Worm (Caenorhabditis elegans) whole organism, young adult: ENCODE measurements around the gene F58A6.2.

Source experiments
- C06A6.2 ChIP-seq: fragments of 200-800 bp; sonication (Bioruptor generic); conservative IDR thresholded peaks from 2 replicates; pipeline ENCODE4 v1.3.6; 2022; ENCODE audit warnings: missing genetic modification characterization, missing compliant biosample characterization
- F10E7.11 ChIP-seq: sonication (generic microtip); optimal IDR thresholded peaks from 2 replicates; lab custom pipeline; 2017; ENCODE audit warnings: mild to moderate bottlenecking, missing genetic modification characterization, moderate library complexity, missing compliant biosample characterization
- F22D6.2 ChIP-seq: sonication (generic microtip); optimal IDR thresholded peaks from 2 replicates; lab custom pipeline; 2016; ENCODE audit warnings: mild to moderate bottlenecking, missing genetic modification characterization, missing compliant biosample characterization
- F37B4.10 ChIP-seq: fragments of 200-800 bp; sonication (Bioruptor generic); IDR thresholded peaks from 2 replicates; pipeline ENCODE4 v1.3.6; 2022; ENCODE audit warnings: missing genetic modification characterization, missing compliant biosample characterization
- F52B5.7 ChIP-seq: sonication (generic microtip); optimal IDR thresholded peaks from 2 replicates; lab custom pipeline; 2016; ENCODE audit warnings: mild to moderate bottlenecking, missing genetic modification characterization, missing compliant biosample characterization
- F57A8.1 ChIP-seq: fragments of 200-800 bp; sonication (Bioruptor generic); optimal IDR thresholded peaks from 2 replicates; lab custom pipeline; 2018; ENCODE audit warnings: mild to moderate bottlenecking, missing genetic modification characterization, moderate library complexity, missing compliant biosample characterization
- K12H6.12 ChIP-seq: fragments of 200-800 bp; sonication (Bioruptor generic); optimal IDR thresholded peaks from 2 replicates; lab custom pipeline; 2018; ENCODE audit warnings: mild to moderate bottlenecking, missing genetic modification characterization, missing compliant biosample characterization
- T26A5.8 ChIP-seq: sonication (generic microtip); optimal IDR thresholded peaks from 2 replicates; lab custom pipeline; 2016; ENCODE audit warnings: missing genetic modification characterization, missing compliant biosample characterization
- Y53G8AR.9 ChIP-seq: fragments of 200-800 bp; sonication (Bioruptor generic); conservative IDR thresholded peaks from 2 replicates; pipeline ENCODE4 v1.3.6; 2022; ENCODE audit warnings: missing genetic modification reagents, missing genetic modification characterization, missing compliant biosample characterization
- ZK185.1 ChIP-seq: sonication (generic microtip); optimal IDR thresholded peaks from 2 replicates; lab custom pipeline; 2016; ENCODE audit warnings: mild to moderate bottlenecking, missing genetic modification characterization, missing compliant biosample characterization; ENCODE audit not compliant: poor library complexity, severe bottlenecking
- atf-7 ChIP-seq: sonication (generic microtip); optimal IDR thresholded peaks from 2 replicates; lab custom pipeline; 2017; ENCODE audit warnings: mild to moderate bottlenecking, missing genetic modification characterization, missing compliant biosample characterization
- attf-5 ChIP-seq: fragments of 200-800 bp; sonication (Bioruptor generic); optimal IDR thresholded peaks from 2 replicates; lab custom pipeline; 2018; ENCODE audit warnings: mild to moderate bottlenecking, missing genetic modification characterization, missing compliant biosample characterization
- cebp-1 ChIP-seq, 2 experiments: fragments of 200-800 bp in 1 of 2; sonication (Bioruptor generic) in 1 of 2; sonication (generic microtip) in 1 of 2; IDR thresholded peaks in 1 of 2; optimal IDR thresholded peaks in 1 of 2; 2 replicates each; pipeline versions ENCODE4 v1.3.6 to Lab custom; 2017 to 2022; ENCODE audit warnings: missing compliant biosample characterization in 2 of 2, missing genetic modification characterization in 2 of 2, mild to moderate bottlenecking in 1 of 2, missing genetic modification reagents in 1 of 2, moderate library complexity in 1 of 2
- ceh-40 ChIP-seq: fragments of 200-800 bp; sonication (Bioruptor generic); IDR thresholded peaks from 2 replicates; pipeline ENCODE4 v1.3.6; 2022; ENCODE audit warnings: missing genetic modification characterization, missing compliant biosample characterization
- chd-7 ChIP-seq: sonication (generic microtip); optimal IDR thresholded peaks from 2 replicates; lab custom pipeline; 2016; ENCODE audit warnings: mild to moderate bottlenecking, missing genetic modification characterization, moderate library complexity, missing compliant biosample characterization
- dox-1 ChIP-seq: fragments of 200-800 bp; sonication (Bioruptor generic); IDR thresholded peaks from 2 replicates; pipeline ENCODE4 v1.3.6; 2022; ENCODE audit warnings: missing genetic modification reagents, missing genetic modification characterization, missing compliant biosample characterization
- egl-18 ChIP-seq: fragments of 200-800 bp; sonication (Bioruptor generic); IDR thresholded peaks from 2 replicates; pipeline ENCODE4 v1.3.6; 2022; ENCODE audit warnings: missing genetic modification reagents, missing genetic modification characterization, missing compliant biosample characterization
- egl-44 ChIP-seq: fragments of 200-800 bp; sonication (Bioruptor generic); IDR thresholded peaks from 2 replicates; pipeline ENCODE4 v1.3.6; 2022; ENCODE audit warnings: missing genetic modification reagents, missing genetic modification characterization, missing compliant biosample characterization
- egrh-3 ChIP-seq: fragments of 200-800 bp; sonication (Bioruptor generic); IDR thresholded peaks from 2 replicates; pipeline ENCODE4 v1.3.6; 2022; ENCODE audit warnings: missing genetic modification reagents, missing genetic modification characterization, missing compliant biosample characterization
- ekl-4 ChIP-seq: fragments of 200-800 bp; sonication (Bioruptor generic); IDR thresholded peaks from 2 replicates; pipeline ENCODE4 v1.3.6; 2022; ENCODE audit warnings: missing genetic modification reagents, missing genetic modification characterization, missing compliant biosample characterization
- gei-17 ChIP-seq: fragments of 200-800 bp; sonication (Bioruptor generic); optimal IDR thresholded peaks from 2 replicates; lab custom pipeline; 2018; ENCODE audit warnings: mild to moderate bottlenecking, missing genetic modification characterization, missing compliant biosample characterization
- let-526 ChIP-seq: fragments of 200-800 bp; sonication (Bioruptor generic); IDR thresholded peaks from 2 replicates; pipeline ENCODE4 v1.3.6; 2022; ENCODE audit warnings: missing genetic modification reagents, missing genetic modification characterization, missing compliant biosample characterization
- let-607 ChIP-seq, 2 experiments: fragments of 200-800 bp in 1 of 2; sonication (Bioruptor generic) in 1 of 2; sonication (generic microtip) in 1 of 2; optimal IDR thresholded peaks; 2 replicates each; lab custom pipeline; 2016 to 2018; ENCODE audit warnings: mild to moderate bottlenecking in 2 of 2, missing compliant biosample characterization in 2 of 2, missing genetic modification characterization in 2 of 2, moderate library complexity in 2 of 2, missing genotype in 1 of 2
- lin-26 ChIP-seq: fragments of 200-800 bp; sonication (Bioruptor generic); IDR thresholded peaks from 2 replicates; pipeline ENCODE4 v1.3.6; 2022; ENCODE audit warnings: missing genetic modification reagents, missing genetic modification characterization, missing compliant biosample characterization
- madf-10 ChIP-seq: sonication (generic microtip); optimal IDR thresholded peaks from 2 replicates; lab custom pipeline; 2016; ENCODE audit warnings: mild to moderate bottlenecking, missing genetic modification characterization, missing compliant biosample characterization
- madf-6 ChIP-seq: fragments of 200-800 bp; sonication (Bioruptor generic); IDR thresholded peaks from 2 replicates; pipeline ENCODE4 v1.3.6; 2022; ENCODE audit warnings: missing genetic modification reagents, missing genetic modification characterization, missing compliant biosample characterization
- madf-8 ChIP-seq: fragments of 200-800 bp; sonication (Bioruptor generic); conservative IDR thresholded peaks from 2 replicates; pipeline ENCODE4 v1.3.6; 2022; ENCODE audit warnings: missing genetic modification reagents, missing genetic modification characterization, missing compliant biosample characterization
- mcd-1 ChIP-seq: fragments of 200-800 bp; sonication (Bioruptor generic); IDR thresholded peaks from 2 replicates; pipeline ENCODE4 v1.3.6; 2022; ENCODE audit warnings: missing genetic modification reagents, missing genetic modification characterization, missing compliant biosample characterization
- nfya-2 ChIP-seq: fragments of 200-800 bp; sonication (Bioruptor generic); IDR thresholded peaks from 2 replicates; pipeline ENCODE4 v1.3.6; 2022; ENCODE audit warnings: missing genetic modification reagents, missing genetic modification characterization, missing compliant biosample characterization
- nhr-90 ChIP-seq: sonication (generic microtip); optimal IDR thresholded peaks from 2 replicates; lab custom pipeline; 2016; ENCODE audit warnings: missing genotype, mild to moderate bottlenecking, missing genetic modification characterization, missing compliant biosample characterization
- pbrm-1 ChIP-seq: fragments of 200-800 bp; sonication (Bioruptor generic); IDR thresholded peaks from 2 replicates; pipeline ENCODE4 v1.3.6; 2022; ENCODE audit warnings: missing genetic modification reagents, missing genetic modification characterization, missing compliant biosample characterization
- rcor-1 ChIP-seq: fragments of 200-800 bp; sonication (Bioruptor generic); IDR thresholded peaks from 2 replicates; pipeline ENCODE4 v1.3.6; 2022; ENCODE audit warnings: missing genetic modification reagents, missing genetic modification characterization, missing compliant biosample characterization
- snpc-4 ChIP-seq, 5 experiments: fragments of 150-350 bp in 1 of 5; sonication (generic microtip) in 4 of 5; optimal IDR thresholded peaks; 2 replicates each; lab custom pipeline; 2014 to 2018; ENCODE audit warnings: missing genetic modification characterization in 5 of 5, missing biosample characterization in 3 of 5, antibody characterized with exemption in 2 of 5, mild to moderate bottlenecking in 2 of 5, missing compliant biosample characterization in 2 of 5, missing genotype in 2 of 5, moderate library complexity in 2 of 5, missing genetic modification reagents in 1 of 5
- somi-1 ChIP-seq: fragments of 200-800 bp; sonication (Bioruptor generic); optimal IDR thresholded peaks from 2 replicates; lab custom pipeline; 2018; ENCODE audit warnings: mild to moderate bottlenecking, missing genetic modification characterization, missing compliant biosample characterization
- sptf-2 ChIP-seq: fragments of 200-800 bp; sonication (Bioruptor generic); optimal IDR thresholded peaks from 2 replicates; lab custom pipeline; 2018; ENCODE audit warnings: mild to moderate bottlenecking, missing genetic modification characterization, missing compliant biosample characterization
- tbp1 ChIP-seq: fragments of 200-800 bp; sonication (Bioruptor generic); optimal IDR thresholded peaks from 2 replicates; lab custom pipeline; 2018; ENCODE audit warnings: mild to moderate bottlenecking, missing genetic modification characterization, missing compliant biosample characterization
- tlf-1 ChIP-seq: fragments of 200-800 bp; sonication (Bioruptor generic); optimal IDR thresholded peaks from 2 replicates; lab custom pipeline; 2018; ENCODE audit warnings: mild to moderate bottlenecking, missing genetic modification characterization, missing compliant biosample characterization
- unc-62 ChIP-seq: fragments of 150-350 bp; optimal IDR thresholded peaks from 2 replicates; lab custom pipeline; 2014; ENCODE audit warnings: missing biosample characterization, missing genetic modification reagents, missing genetic modification characterization
- xnd-1 ChIP-seq: sonication (generic microtip); optimal IDR thresholded peaks from 2 replicates; lab custom pipeline; 2016; ENCODE audit warnings: missing genotype, missing genetic modification reagents, missing genetic modification characterization, missing compliant biosample characterization
- zfh-2 ChIP-seq: fragments of 200-800 bp; sonication (Bioruptor generic); conservative IDR thresholded peaks from 2 replicates; pipeline ENCODE4 v1.3.6; 2022; ENCODE audit warnings: missing genetic modification reagents, missing genetic modification characterization, missing compliant biosample characterization
- zim-3 ChIP-seq: sonication (generic microtip); optimal IDR thresholded peaks from 2 replicates; lab custom pipeline; 2017; ENCODE audit warnings: mild to moderate bottlenecking, missing genetic modification characterization, moderate library complexity, missing compliant biosample characterization
- ztf-18 ChIP-seq: sonication (generic microtip); optimal IDR thresholded peaks from 2 replicates; lab custom pipeline; 2016; ENCODE audit warnings: missing genotype, mild to moderate bottlenecking, missing genetic modification characterization, missing compliant biosample characterization
- ztf-22 ChIP-seq: fragments of 200-800 bp; sonication (Bioruptor generic); optimal IDR thresholded peaks from 2 replicates; lab custom pipeline; 2018; ENCODE audit warnings: mild to moderate bottlenecking, missing genetic modification characterization, moderate library complexity, missing compliant biosample characterization
- ztf-26 ChIP-seq: sonication (generic microtip); optimal IDR thresholded peaks from 2 replicates; lab custom pipeline; 2017; ENCODE audit warnings: missing genetic modification characterization, missing compliant biosample characterization
- ztf-3 ChIP-seq: fragments of 200-800 bp; sonication (Bioruptor generic); optimal IDR thresholded peaks from 2 replicates; lab custom pipeline; 2018; ENCODE audit warnings: mild to moderate bottlenecking, missing genetic modification characterization, missing compliant biosample characterization

F58A6.2 gene

ce11 chrII:5181497-5181896 lies 45.0 kb downstream of the F58A6.2 start (continued):
- TF ChIP-seq xnd-1 (no peak), F22D6.2 (tag; lab: Kevin White, UChicago) (no peak), gei-17 (peak; percentile 28), egl-44 (GFP tag; lab: Robert Waterston, UW) (0 out of 2 replicates have a peak, but pooled peaks have one; percentile 61), lin-26 (peak; percentile 58; the same call in 1 of the 2 replicates), atf-7 (tag; lab: Kevin White, UChicago) (peak; percentile 26), zim-3 (tag; lab: Kevin White, UChicago) (no peak), ztf-3 (GFP tag; lab: Kevin White, UChicago) (peak; percentile 42), nfya-2 (GFP tag; lab: Robert Waterston, UW) (no peak)
- TF ChIP-seq, all 124 proteins: peak for 37

- TF ChIP-seq ztf-18 (tag; lab: Kevin White, UChicago) (peak; percentile 17), let-607 (tag; optimal IDR thresholded peaks at IDR 0.05; lab: Kevin White, UChicago) (peak; percentile 93 to 94), ztf-22 (GFP tag; lab: Kevin White, UChicago) (peak; percentile 74), attf-5 (GFP tag; lab: Kevin White, UChicago) (peak; percentile 54), ztf-3 (GFP tag; lab: Kevin White, UChicago) (no peak), madf-8 (GFP tag; lab: Robert Waterston, UW) (no peak), madf-6 (GFP tag; lab: Robert Waterston, UW) (peak; percentile 20; the same call in 1 of the 2 replicates), unc-62 (GFP tag; lab: Kevin White, UChicago) (no peak), mcd-1 (GFP tag; lab: Robert Waterston, UW) (peak; percentile 50), nhr-90 (peak; percentile 60), ekl-4 (GFP tag; lab: Robert Waterston, UW) (no peak), F37B4.10 (GFP tag; lab: Robert Waterston, UW) (no peak), snpc-4 (GFP tag; optimal IDR thresholded peaks at IDR 0.05; lab: Kevin White, UChicago) (no peak), snpc-4 (tag; optimal IDR thresholded peaks at IDR 0.05; lab: Kevin White, UChicago) (peak in 3 of 4 experiments; percentile 19 to 56 (median 29)), Y53G8AR.9 (peak; percentile 57; the same call in 1 of the 2 replicates), egrh-3 (GFP tag; lab: Robert Waterston, UW) (0 out of 2 replicates have a peak, but pooled peaks have one; percentile 11), let-526 (GFP tag; lab: Robert Waterston, UW) (peak; percentile 80), ZK185.1 (tag; lab: Kevin White, UChicago) (peak; percentile 75), tlf-1 (GFP tag; lab: Kevin White, UChicago) (peak; percentile 72), tbp1 (GFP tag; lab: Kevin White, UChicago) (peak; percentile 46), dox-1 (GFP tag; lab: Robert Waterston, UW) (peak; percentile 52; the same call in 1 of the 2 replicates), F52B5.7 (tag; lab: Kevin White, UChicago) (no peak), chd-7 (tag; lab: Kevin White, UChicago) (peak; percentile 64), egl-44 (GFP tag; lab: Robert Waterston, UW) (peak; percentile 81; the same call in 1 of the 2 replicates), F57A8.1 (no peak), sptf-2 (GFP tag; lab: Kevin White, UChicago) (no peak), ztf-26 (tag; lab: Kevin White, UChicago) (peak; percentile 64), F10E7.11 (tag; lab: Kevin White, UChicago) (no peak), ceh-40 (GFP tag; lab: Robert Waterston, UW) (no peak), zfh-2 (peak; percentile 70), rcor-1 (GFP tag; lab: Robert Waterston, UW) (peak; percentile 42; the same call in 1 of the 2 replicates), somi-1 (GFP tag; lab: Kevin White, UChicago) (peak; percentile 55), cebp-1 (GFP tag; IDR thresholded peaks at IDR 0.05; lab: Robert Waterston, UW) (no peak), cebp-1 (tag; optimal IDR thresholded peaks at IDR 0.05; lab: Kevin White, UChicago) (peak; percentile 81), egl-18 (GFP tag; lab: Robert Waterston, UW) (no peak), pbrm-1 (GFP tag; lab: Robert Waterston, UW) (peak; percentile 43; the same call in 1 of the 2 replicates), T26A5.8 (tag; lab: Kevin White, UChicago) (no peak), C06A6.2 (GFP tag; lab: Robert Waterston, UW) (peak; percentile 59; the same call in 1 of the 2 replicates), madf-10 (tag; lab: Kevin White, UChicago) (peak; percentile 22), lin-26 (0 out of 2 replicates have a peak, but pooled peaks have one; percentile 24), K12H6.12 (peak; percentile 52)
Measured at ce11 chrII:5182451-5182850, 45.9 kb downstream of the F58A6.2 start.
